Fruit fly (Drosophila melanogaster): ENCODE data around the gene fok.

fok gene

DNA sequence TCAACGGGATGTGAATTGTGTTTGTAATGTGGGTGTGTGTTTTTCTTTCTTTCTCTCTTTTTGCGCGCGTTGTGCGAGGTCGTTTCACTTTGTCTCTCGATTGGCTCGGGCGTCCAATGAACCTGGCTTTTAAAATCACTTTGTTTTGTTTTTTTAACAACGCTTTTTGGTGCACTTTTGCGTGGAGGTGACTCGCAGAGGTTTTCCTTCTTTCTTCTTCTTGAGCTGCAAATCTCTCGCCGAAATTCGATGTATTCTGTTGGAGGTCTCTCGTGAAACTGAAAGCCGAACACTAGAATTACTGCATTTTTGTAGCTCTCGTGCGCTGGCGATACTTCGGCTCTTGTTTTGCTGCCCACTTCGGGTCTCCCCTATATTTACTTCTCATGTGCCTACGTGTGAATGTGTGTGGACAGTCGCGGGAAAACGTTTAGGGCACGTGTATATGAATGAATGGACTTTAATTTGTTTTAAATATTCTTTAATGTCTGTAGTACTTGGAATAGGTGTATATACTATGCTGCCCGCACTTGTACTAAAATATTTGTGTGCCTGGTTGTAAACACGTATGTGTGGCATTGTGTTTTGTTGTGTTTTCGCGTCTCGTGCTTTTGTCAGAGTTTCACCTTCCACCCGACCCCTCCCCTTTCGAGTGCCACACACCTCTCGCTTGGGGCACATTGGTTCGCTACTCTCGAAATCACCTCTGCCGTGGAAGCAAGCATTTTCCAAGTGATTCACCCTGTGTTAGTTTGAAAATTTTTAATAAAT lies at the start of gene fok:
Gene fok, minus strand, starts transcription at position 286 of the 771 bp plus-strand sequence.
- TF ChIP-seq ovo (GFP tag; optimal IDR thresholded peaks at IDR 0.05) (peak; percentile 95), toe (GFP tag; optimal IDR thresholded peaks at IDR 0.05) (peak; percentile 98), kay (GFP tag; ENCODE audit: borderline replicate concordance) (peak; percentile 99), CG7101 (tag; optimal IDR thresholded peaks at IDR 0.05) (peak; percentile 98), Crg-1 (GFP tag; optimal IDR thresholded peaks at IDR 0.05) (peak; percentile 92), tj (GFP tag; optimal IDR thresholded peaks at IDR 0.05) (peak; percentile 91), CG14711 (tag; optimal IDR thresholded peaks at IDR 0.05) (peak; percentile 91), CG1620 (GFP tag; optimal IDR thresholded peaks at IDR 0.05) (peak; percentile 92), CG33017 (tag; optimal IDR thresholded peaks at IDR 0.05) (peak; percentile 98), CG12768 (GFP tag; optimal IDR thresholded peaks at IDR 0.05) (peak; percentile 98), CG11617 (GFP tag; optimal IDR thresholded peaks at IDR 0.05) (peak; percentile 98), Mnt (GFP tag; optimal IDR thresholded peaks at IDR 0.05) (peak; percentile 96), pad (GFP tag; optimal IDR thresholded peaks at IDR 0.05) (peak; percentile 93), bab1 (GFP tag; optimal IDR thresholded peaks at IDR 0.05) (peak; percentile 97), CG7045 (GFP tag; optimal IDR thresholded peaks at IDR 0.05) (peak; percentile 98), cnc (optimal IDR thresholded peaks at IDR 0.05) (no peak), Clk (GFP tag; optimal IDR thresholded peaks at IDR 0.05) (peak; percentile 96), cic (GFP tag; optimal IDR thresholded peaks at IDR 0.05) (peak; percentile 98), CG5204 (GFP tag; optimal IDR thresholded peaks at IDR 0.05) (peak; percentile 98), Hr96 (GFP tag; optimal IDR thresholded peaks at IDR 0.05) (peak; percentile 98)

DNA sequence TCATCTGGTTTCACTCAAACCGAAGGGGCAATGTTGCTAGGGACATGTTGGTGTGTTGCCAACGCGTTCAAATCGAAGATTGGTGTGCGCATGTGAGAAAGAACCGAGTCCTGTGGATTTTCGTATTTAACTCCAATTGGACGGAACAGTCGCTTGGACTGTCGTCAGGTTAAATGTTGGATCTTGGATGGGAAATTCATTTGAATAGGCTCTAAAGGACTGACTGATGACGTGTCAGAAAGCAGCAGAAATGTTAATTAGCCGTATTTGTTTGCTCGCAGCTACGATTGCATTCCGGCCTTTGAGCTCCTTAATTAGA lies 36.3 kb upstream of the fok start:
- TF ChIP-seq Crg-1 (GFP tag; optimal IDR thresholded peaks at IDR 0.05) (no peak), Clk (GFP tag; optimal IDR thresholded peaks at IDR 0.05) (no peak), pad (GFP tag; optimal IDR thresholded peaks at IDR 0.05) (no peak), CG5204 (GFP tag; optimal IDR thresholded peaks at IDR 0.05) (no peak), CG7101 (tag; optimal IDR thresholded peaks at IDR 0.05) (no peak), kay (GFP tag; ENCODE audit: borderline replicate concordance) (no peak), cic (GFP tag; optimal IDR thresholded peaks at IDR 0.05) (no peak), bab1 (GFP tag; optimal IDR thresholded peaks at IDR 0.05) (no peak), toe (GFP tag; optimal IDR thresholded peaks at IDR 0.05) (no peak), cnc (optimal IDR thresholded peaks at IDR 0.05) (no peak), CG11617 (GFP tag; optimal IDR thresholded peaks at IDR 0.05) (no peak), Hr96 (GFP tag; optimal IDR thresholded peaks at IDR 0.05) (no peak), CG14711 (tag; optimal IDR thresholded peaks at IDR 0.05) (no peak), CG12768 (GFP tag; optimal IDR thresholded peaks at IDR 0.05) (no peak)

DNA sequence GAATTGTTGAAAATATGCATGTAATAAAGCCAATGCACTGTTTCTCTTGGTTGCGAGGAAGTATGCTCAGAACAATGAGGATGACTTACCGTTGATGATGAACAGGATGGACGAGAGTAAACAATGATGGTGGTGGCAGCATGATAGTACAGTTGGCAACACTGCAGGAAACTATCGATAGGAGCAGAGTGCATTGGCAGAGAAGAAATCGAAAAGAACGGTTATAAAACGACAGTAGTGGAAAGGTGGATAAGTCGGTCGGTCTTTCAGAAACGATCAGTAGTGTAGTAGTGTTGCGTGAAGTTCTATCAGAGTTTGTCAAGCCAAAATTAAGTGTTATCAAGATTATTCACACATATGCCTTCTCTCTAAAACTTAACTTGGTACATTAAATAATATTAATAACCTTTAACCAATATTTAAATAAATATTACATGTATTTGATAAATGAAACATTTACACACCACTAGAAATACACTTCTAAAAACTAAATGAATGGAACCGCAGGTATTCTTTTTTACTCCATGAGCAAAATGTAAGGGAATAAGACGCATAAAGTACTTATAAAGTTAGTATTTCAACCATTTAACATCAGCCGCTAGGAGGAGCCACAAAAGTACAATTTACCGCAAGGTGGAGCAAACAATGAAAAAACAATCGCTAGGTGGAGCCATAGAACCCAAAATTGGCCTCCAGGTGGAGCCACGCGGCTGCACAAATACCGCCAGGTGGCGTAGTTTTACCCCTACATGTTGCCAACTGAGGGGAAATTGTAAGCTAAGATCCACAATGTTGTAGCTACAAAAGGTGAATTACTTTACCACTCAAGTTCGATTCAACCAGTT lies 35.7 kb upstream of the fok start:
- TF ChIP-seq CG1620 (GFP tag; optimal IDR thresholded peaks at IDR 0.05) (peak; percentile 89), ovo (GFP tag; optimal IDR thresholded peaks at IDR 0.05) (peak; percentile 60), CG12768 (GFP tag; optimal IDR thresholded peaks at IDR 0.05) (no peak), CG7101 (tag; optimal IDR thresholded peaks at IDR 0.05) (peak; percentile 69), kay (GFP tag; ENCODE audit: borderline replicate concordance) (no peak), CG14711 (tag; optimal IDR thresholded peaks at IDR 0.05) (peak; percentile 40), cic (GFP tag; optimal IDR thresholded peaks at IDR 0.05) (no peak), bab1 (GFP tag; optimal IDR thresholded peaks at IDR 0.05) (peak; percentile 67), CG11617 (GFP tag; optimal IDR thresholded peaks at IDR 0.05) (peak; percentile 50), Hr96 (GFP tag; optimal IDR thresholded peaks at IDR 0.05) (peak; percentile 82), cnc (optimal IDR thresholded peaks at IDR 0.05) (no peak), CG5204 (GFP tag; optimal IDR thresholded peaks at IDR 0.05) (peak; percentile 68), Crg-1 (GFP tag; optimal IDR thresholded peaks at IDR 0.05) (peak; percentile 74), toe (GFP tag; optimal IDR thresholded peaks at IDR 0.05) (peak; percentile 80), tj (GFP tag; optimal IDR thresholded peaks at IDR 0.05) (peak; percentile 25), CG33017 (tag; optimal IDR thresholded peaks at IDR 0.05) (peak; percentile 35), CG7045 (GFP tag; optimal IDR thresholded peaks at IDR 0.05) (peak; percentile 69), pad (GFP tag; optimal IDR thresholded peaks at IDR 0.05) (peak; percentile 100), Clk (GFP tag; optimal IDR thresholded peaks at IDR 0.05) (no peak), Mnt (GFP tag; optimal IDR thresholded peaks at IDR 0.05) (peak; percentile 68)

DNA sequence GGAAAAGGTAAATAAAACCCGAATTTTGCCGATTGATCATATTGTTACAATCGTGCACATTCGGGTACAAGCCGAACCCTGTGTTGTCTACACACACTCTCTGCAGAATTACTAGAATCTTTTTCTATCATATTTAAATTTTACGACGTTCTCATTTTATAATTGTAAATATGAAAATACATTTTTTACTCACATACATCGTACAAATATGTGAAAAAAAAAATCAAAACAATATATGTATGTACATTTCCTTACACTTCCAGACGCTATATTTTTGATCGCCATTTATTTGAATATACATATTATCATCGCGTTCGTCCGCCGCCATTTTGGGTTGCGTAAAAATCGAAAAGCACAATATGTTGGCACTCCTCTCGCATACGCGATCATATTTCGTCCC lies 32.9 kb upstream of the fok start:
- no peak for TF ChIP-seq CG1620 (GFP tag; optimal IDR thresholded peaks at IDR 0.05)
- peak; percentile 25 for TF ChIP-seq kay (GFP tag; ENCODE audit: borderline replicate concordance)
- no peak for TF ChIP-seq CG11617 (GFP tag; optimal IDR thresholded peaks at IDR 0.05)
- TF ChIP-seq bab1 (GFP tag; optimal IDR thresholded peaks at IDR 0.05) = no peak

DNA sequence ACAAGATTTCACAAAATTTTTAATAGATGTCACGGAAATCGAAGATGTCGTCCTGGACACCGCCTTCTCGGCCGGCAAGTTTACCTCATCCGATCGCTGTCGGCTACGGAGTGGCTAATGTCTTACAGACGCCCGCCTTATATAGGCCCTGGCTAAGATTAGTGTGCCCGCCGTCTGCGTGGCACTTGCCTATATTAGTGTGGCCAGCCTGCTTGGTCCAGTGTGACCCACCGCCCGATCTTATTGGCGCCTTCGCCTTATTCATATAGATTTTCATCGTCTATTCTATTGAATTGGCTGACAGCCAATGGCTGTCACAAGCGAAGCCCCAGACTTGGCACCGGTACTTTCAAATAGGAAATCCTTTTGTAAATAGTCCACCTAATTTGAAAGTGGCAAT lies 31.0 kb upstream of the fok start:
- TF ChIP-seq bab1 (GFP tag; optimal IDR thresholded peaks at IDR 0.05) (no peak), CG7101 (tag; optimal IDR thresholded peaks at IDR 0.05) (no peak), CG5204 (GFP tag; optimal IDR thresholded peaks at IDR 0.05) (no peak), cic (GFP tag; optimal IDR thresholded peaks at IDR 0.05) (no peak), CG1620 (GFP tag; optimal IDR thresholded peaks at IDR 0.05) (no peak), kay (GFP tag; ENCODE audit: borderline replicate concordance) (no peak), CG33017 (tag; optimal IDR thresholded peaks at IDR 0.05) (no peak), Hr96 (GFP tag; optimal IDR thresholded peaks at IDR 0.05) (no peak), Crg-1 (GFP tag; optimal IDR thresholded peaks at IDR 0.05) (no peak), cnc (optimal IDR thresholded peaks at IDR 0.05) (no peak), ovo (GFP tag; optimal IDR thresholded peaks at IDR 0.05) (no peak), Mnt (GFP tag; optimal IDR thresholded peaks at IDR 0.05) (no peak), CG7045 (GFP tag; optimal IDR thresholded peaks at IDR 0.05) (no peak), toe (GFP tag; optimal IDR thresholded peaks at IDR 0.05) (no peak)
